Fruit fly (Drosophila melanogaster) whole organism: Measurements from ENCODE around the gene CG1632.

Source experiments
- CG8478 ChIP-seq: fragments of >200 bp; optimal IDR thresholded peaks from 2 replicates; lab custom pipeline; 2018; ENCODE audit warnings: inconsistent platforms
- Dll ChIP-seq: fragments of >200 bp; optimal IDR thresholded peaks from 2 replicates; lab custom pipeline; 2017
- EcR ChIP-seq, 2 experiments: fragments of >200 bp; optimal IDR thresholded peaks; 2 replicates each; lab custom pipeline; 2017; ENCODE audit warnings: missing biosample characterization in 2 of 2, missing genetic modification characterization in 2 of 2, missing genetic modification reagents in 2 of 2
- pan ChIP-seq: fragments of >200 bp; optimal IDR thresholded peaks from 2 replicates; lab custom pipeline; 2017
- psq ChIP-seq: fragments of >200 bp; optimal IDR thresholded peaks from 2 replicates; lab custom pipeline; 2017
- usp ChIP-seq: fragments of >200 bp; optimal IDR thresholded peaks from 2 replicates; lab custom pipeline; 2017; ENCODE audit warnings: missing biosample characterization, missing genetic modification characterization, mixed read lengths

Gene CG1632

dm6 chrX:8227942-8228341, 24.5 kb upstream of the CG1632 start:
- no peak for TF ChIP-seq psq (lab: Kevin White, UChicago)
- no peak for TF ChIP-seq CG8478
- TF ChIP-seq EcR (GFP tag; optimal IDR thresholded peaks at IDR 0.05; lab: Kevin White, UChicago), result no peak
- TF ChIP-seq pan (lab: Kevin White, UChicago), result no peak
- no peak for TF ChIP-seq usp
- no peak for TF ChIP-seq Dll (lab: Kevin White, UChicago)

dm6 chrX:8229918-8230699, 22.4 kb upstream of the CG1632 start:
- TF ChIP-seq EcR (GFP tag; optimal IDR thresholded peaks at IDR 0.05; lab: Kevin White, UChicago) (no peak), pan (lab: Kevin White, UChicago) (no peak), Dll (lab: Kevin White, UChicago) (no peak), usp (no peak), CG8478 (no peak), psq (lab: Kevin White, UChicago) (no peak)

dm6 chrX:8231241-8232028, 21.0 kb upstream of the CG1632 start:
- no peak for TF ChIP-seq usp
- TF ChIP-seq psq (lab: Kevin White, UChicago), result no peak
- TF ChIP-seq Dll (lab: Kevin White, UChicago), result no peak
- TF ChIP-seq CG8478, result no peak
- TF ChIP-seq pan (lab: Kevin White, UChicago), result no peak
- no peak for TF ChIP-seq EcR (GFP tag; optimal IDR thresholded peaks at IDR 0.05; lab: Kevin White, UChicago)

- no peak for TF ChIP-seq usp
- TF ChIP-seq pan (lab: Kevin White, UChicago), result no peak
- no peak for TF ChIP-seq CG8478
- TF ChIP-seq Dll (lab: Kevin White, UChicago), result no peak
- TF ChIP-seq psq (lab: Kevin White, UChicago), result no peak
- TF ChIP-seq EcR (GFP tag; optimal IDR thresholded peaks at IDR 0.05; lab: Kevin White, UChicago), result no peak
These were observed 19.3 kb upstream of the CG1632 start for dm6 chrX:8233167-8233566.

dm6 chrX:8233915-8234565, 18.4 kb upstream of the CG1632 start:
- no peak for TF ChIP-seq usp
- TF ChIP-seq CG8478, result no peak
- no peak for TF ChIP-seq Dll (lab: Kevin White, UChicago)
- no peak for TF ChIP-seq pan (lab: Kevin White, UChicago)
- TF ChIP-seq psq (lab: Kevin White, UChicago), result no peak
- TF ChIP-seq EcR (GFP tag; optimal IDR thresholded peaks at IDR 0.05; lab: Kevin White, UChicago), result no peak

- no peak for TF ChIP-seq psq (lab: Kevin White, UChicago)
- no peak for TF ChIP-seq pan (lab: Kevin White, UChicago)
- no peak for TF ChIP-seq usp
- no peak for TF ChIP-seq CG8478
- TF ChIP-seq EcR (GFP tag; optimal IDR thresholded peaks at IDR 0.05; lab: Kevin White, UChicago), result no peak
- no peak for TF ChIP-seq Dll (lab: Kevin White, UChicago)
These were observed 12.0 kb upstream of the CG1632 start, which contains the start of gene CG2147 for dm6 chrX:8240431-8240830. Gene CG2147 (plus strand): TSS chrX:8240684.

dm6 chrX:8242298-8242697, 10.2 kb upstream of the CG1632 start, which contains the start of gene Trxr1:
Gene Trxr1 (plus strand): TSS chrX:8242528.
- TF ChIP-seq Dll (lab: Kevin White, UChicago) (no peak), EcR (GFP tag; optimal IDR thresholded peaks at IDR 0.05; lab: Kevin White, UChicago) (no peak), usp (no peak), psq (lab: Kevin White, UChicago) (no peak)

dm6 chrX:8243251-8243650, 9.2 kb upstream of the CG1632 start:
- TF ChIP-seq psq (lab: Kevin White, UChicago) (no peak), pan (lab: Kevin White, UChicago) (no peak), CG8478 (no peak), Dll (lab: Kevin White, UChicago) (no peak), EcR (GFP tag; optimal IDR thresholded peaks at IDR 0.05; lab: Kevin White, UChicago) (no peak)

dm6 chrX:8243966-8244895, 8.2 kb upstream of the CG1632 start, which contains the start of gene sni:
Gene sni (minus strand): TSS chrX:8244016.
- TF ChIP-seq CG8478 (no peak), EcR (GFP tag; optimal IDR thresholded peaks at IDR 0.05; lab: Kevin White, UChicago) (no peak), pan (lab: Kevin White, UChicago) (no peak), psq (lab: Kevin White, UChicago) (no peak), Dll (lab: Kevin White, UChicago) (no peak), usp (no peak)

- TF ChIP-seq EcR (GFP tag; optimal IDR thresholded peaks at IDR 0.05; lab: Kevin White, UChicago), result no peak
- TF ChIP-seq usp, result no peak
- no peak for TF ChIP-seq psq (lab: Kevin White, UChicago)
These were observed 1.0 kb upstream of the CG1632 start, which contains the start of gene ND-75 for dm6 chrX:8251268-8251996. Gene ND-75 (minus strand): TSS chrX:8251687.
